Worm (Caenorhabditis elegans) whole organism, early embryonic: ENCODE data around the gene Y70C5A.4.
A peak's percentile ranks its signal among the peaks of the same experiment; 100 is the strongest.

Experiments used
- B0310.2 ChIP-seq: sonication (generic microtip); optimal IDR thresholded peaks from 2 replicates; lab custom pipeline; 2016; ENCODE audit warnings: mild to moderate bottlenecking, missing genetic modification characterization, missing compliant biosample characterization
- F13C5.2 ChIP-seq: sonication (generic microtip); optimal IDR thresholded peaks from 2 replicates; lab custom pipeline; 2017; ENCODE audit warnings: mild to moderate bottlenecking, missing genetic modification characterization, inconsistent platforms, missing compliant biosample characterization
- aly-1 ChIP-seq: sonication (generic microtip); optimal IDR thresholded peaks from 2 replicates; lab custom pipeline; 2016; ENCODE audit warnings: missing genetic modification characterization, missing compliant biosample characterization
- ama-1 ChIP-seq: fragments of 150-350 bp; optimal IDR thresholded peaks from 2 replicates; lab custom pipeline; 2014
- ceh-13 ChIP-seq: fragments of 200-800 bp; sonication (Bioruptor generic); optimal IDR thresholded peaks from 2 replicates; lab custom pipeline; 2018; ENCODE audit warnings: mild to moderate bottlenecking, missing genetic modification characterization, missing compliant biosample characterization
- ceh-36 ChIP-seq: sonication (generic microtip); optimal IDR thresholded peaks from 2 replicates; lab custom pipeline; 2016; ENCODE audit warnings: missing genetic modification characterization, inconsistent platforms, missing compliant biosample characterization
- ets-7 ChIP-seq: sonication (generic microtip); optimal IDR thresholded peaks from 2 replicates; lab custom pipeline; 2016; ENCODE audit warnings: missing genotype, missing genetic modification characterization, missing compliant biosample characterization
- flt-1 ChIP-seq: fragments of 200-800 bp; sonication (Bioruptor generic); IDR thresholded peaks from 2 replicates; pipeline ENCODE4 v1.3.6; 2022; ENCODE audit warnings: missing genetic modification characterization, missing compliant biosample characterization
- hmbx-1 ChIP-seq: sonication (generic microtip); optimal IDR thresholded peaks from 2 replicates; lab custom pipeline; 2016; ENCODE audit warnings: mild to moderate bottlenecking, missing genetic modification characterization, missing compliant biosample characterization
- hmg-4 ChIP-seq: fragments of 200-800 bp; sonication (Bioruptor generic); optimal IDR thresholded peaks from 2 replicates; lab custom pipeline; 2018; ENCODE audit warnings: mild to moderate bottlenecking, missing genetic modification characterization, missing compliant biosample characterization
- hnd-1 ChIP-seq: sonication (generic microtip); optimal IDR thresholded peaks from 2 replicates; lab custom pipeline; 2016; ENCODE audit warnings: missing genetic modification characterization, missing compliant biosample characterization
- pes-1 ChIP-seq: fragments of 200-800 bp; sonication (Bioruptor generic); IDR thresholded peaks from 2 replicates; pipeline ENCODE4 v1.3.6; 2022; ENCODE audit warnings: missing genetic modification reagents, missing genetic modification characterization, missing compliant biosample characterization
- scrt-1 ChIP-seq: fragments of 200-800 bp; sonication (Bioruptor generic); IDR thresholded peaks from 2 replicates; pipeline ENCODE4 v1.3.6; 2022; ENCODE audit warnings: missing genetic modification characterization, missing compliant biosample characterization
- sea-1 ChIP-seq: fragments of 200-800 bp; sonication (Bioruptor generic); conservative IDR thresholded peaks from 2 replicates; pipeline ENCODE4 v1.3.6; 2022; ENCODE audit warnings: missing genetic modification characterization, missing compliant biosample characterization
- tbx-11 ChIP-seq: fragments of 200-800 bp; sonication (Bioruptor generic); IDR thresholded peaks from 2 replicates; pipeline ENCODE4 v1.3.6; 2022; ENCODE audit warnings: missing genetic modification characterization, missing compliant biosample characterization
- tbx-37 ChIP-seq: fragments of 200-800 bp; sonication (Bioruptor generic); conservative IDR thresholded peaks from 2 replicates; pipeline ENCODE4 v1.3.6; 2022; ENCODE audit warnings: missing genetic modification reagents, missing genetic modification characterization, missing compliant biosample characterization
- tra-4 ChIP-seq: sonication (generic microtip); optimal IDR thresholded peaks from 2 replicates; lab custom pipeline; 2017; ENCODE audit warnings: missing genetic modification characterization, missing compliant biosample characterization

The Y70C5A.4 gene

ce11 chrV:16621894-16622293, 4.3 kb downstream of the Y70C5A.4 start:
- peak; percentile 56 for TF ChIP-seq tbx-37 (GFP tag; lab: Robert Waterston, UW)
- peak; percentile 75 for TF ChIP-seq ceh-36
- no peak for TF ChIP-seq hnd-1 (tag; lab: Kevin White, UChicago)
- TF ChIP-seq aly-1 (tag; lab: Kevin White, UChicago) = peak; percentile 20
- peak; percentile 51 for TF ChIP-seq ceh-13 (GFP tag; lab: Kevin White, UChicago)
- peak; percentile 75 for TF ChIP-seq tbx-11 (GFP tag; lab: Robert Waterston, UW)
- peak; percentile 79 for TF ChIP-seq flt-1
- 0 out of 2 replicates have a peak, but pooled peaks have one; percentile 58 for TF ChIP-seq scrt-1
- TF ChIP-seq B0310.2 (tag; lab: Kevin White, UChicago) = peak; percentile 8
- no peak for TF ChIP-seq tra-4 (tag; lab: Kevin White, UChicago)
- TF ChIP-seq pes-1 (GFP tag; lab: Robert Waterston, UW) = peak; percentile 84
- TF ChIP-seq F13C5.2 = peak; percentile 35
- no peak for TF ChIP-seq hmbx-1
- TF ChIP-seq hmg-4 (GFP tag; lab: Kevin White, UChicago) = no peak
- TF ChIP-seq sea-1 (GFP tag; lab: Robert Waterston, UW) = peak; percentile 65; the same call in 1 of the 2 replicates
- no peak for TF ChIP-seq ets-7 (tag; lab: Kevin White, UChicago)
- TF ChIP-seq ama-1 (lab: Kevin White, UChicago) = no peak

- TF ChIP-seq hnd-1 (tag; lab: Kevin White, UChicago) = no peak
- no peak for TF ChIP-seq ceh-13 (GFP tag; lab: Kevin White, UChicago)
- no peak for TF ChIP-seq ama-1 (lab: Kevin White, UChicago)
Observed at ce11 chrV:16622754-16623261, 5.2 kb downstream of the Y70C5A.4 start, which contains the start of gene Y70C5A.2. Gene Y70C5A.2, minus strand, starts transcription at chrV:16623211.

ce11 chrV:16627962-16628361, 10.4 kb downstream of the Y70C5A.4 start, which contains the start of gene oac-53:
Gene oac-53, minus strand, starts transcription at chrV:16627970.
- TF ChIP-seq ama-1 (lab: Kevin White, UChicago) (no peak), B0310.2 (tag; lab: Kevin White, UChicago) (no peak), ceh-13 (GFP tag; lab: Kevin White, UChicago) (no peak), pes-1 (GFP tag; lab: Robert Waterston, UW) (no peak), hmbx-1 (no peak), tbx-37 (GFP tag; lab: Robert Waterston, UW) (no peak), aly-1 (tag; lab: Kevin White, UChicago) (no peak), hmg-4 (GFP tag; lab: Kevin White, UChicago) (no peak), flt-1 (no peak), sea-1 (GFP tag; lab: Robert Waterston, UW) (no peak), F13C5.2 (no peak), tra-4 (tag; lab: Kevin White, UChicago) (no peak)

ce11 chrV:16628991-16629390, 11.4 kb downstream of the Y70C5A.4 start, which contains the start of gene W06G6.2:
Gene W06G6.2, plus strand, starts transcription at chrV:16629291.
- TF ChIP-seq flt-1 (no peak), pes-1 (GFP tag; lab: Robert Waterston, UW) (no peak), tra-4 (tag; lab: Kevin White, UChicago) (no peak), hnd-1 (tag; lab: Kevin White, UChicago) (no peak)

ce11 chrV:16629600-16629999, 12.0 kb downstream of the Y70C5A.4 start, which contains the start of gene srd-21:
Gene srd-21, plus strand, starts transcription at chrV:16629900.
- TF ChIP-seq B0310.2 (tag; lab: Kevin White, UChicago) (no peak), ceh-13 (GFP tag; lab: Kevin White, UChicago) (no peak), hnd-1 (tag; lab: Kevin White, UChicago) (no peak), ama-1 (lab: Kevin White, UChicago) (no peak), ceh-36 (no peak), tbx-37 (GFP tag; lab: Robert Waterston, UW) (no peak), hmbx-1 (no peak), F13C5.2 (no peak), flt-1 (no peak), ets-7 (tag; lab: Kevin White, UChicago) (no peak), aly-1 (tag; lab: Kevin White, UChicago) (no peak), sea-1 (GFP tag; lab: Robert Waterston, UW) (no peak), hmg-4 (GFP tag; lab: Kevin White, UChicago) (no peak), pes-1 (GFP tag; lab: Robert Waterston, UW) (no peak), scrt-1 (no peak), tbx-11 (GFP tag; lab: Robert Waterston, UW) (no peak), tra-4 (tag; lab: Kevin White, UChicago) (no peak)

ce11 chrV:16635911-16636310, 18.3 kb downstream of the Y70C5A.4 start, which contains the start of gene mltn-11:
Gene mltn-11, plus strand, starts transcription at chrV:16636186.
- no peak for TF ChIP-seq tra-4 (tag; lab: Kevin White, UChicago)
- no peak for TF ChIP-seq tbx-11 (GFP tag; lab: Robert Waterston, UW)
- TF ChIP-seq hmg-4 (GFP tag; lab: Kevin White, UChicago) = no peak
- TF ChIP-seq ceh-13 (GFP tag; lab: Kevin White, UChicago) = no peak
- TF ChIP-seq ama-1 (lab: Kevin White, UChicago) = no peak
- no peak for TF ChIP-seq ets-7 (tag; lab: Kevin White, UChicago)
- TF ChIP-seq tbx-37 (GFP tag; lab: Robert Waterston, UW) = no peak
- no peak for TF ChIP-seq aly-1 (tag; lab: Kevin White, UChicago)

- TF ChIP-seq scrt-1 (no peak), pes-1 (GFP tag; lab: Robert Waterston, UW) (no peak), F13C5.2 (no peak), ceh-36 (no peak), ama-1 (lab: Kevin White, UChicago) (no peak), B0310.2 (tag; lab: Kevin White, UChicago) (no peak), aly-1 (tag; lab: Kevin White, UChicago) (no peak), ets-7 (tag; lab: Kevin White, UChicago) (no peak), tbx-37 (GFP tag; lab: Robert Waterston, UW) (no peak), flt-1 (no peak), sea-1 (GFP tag; lab: Robert Waterston, UW) (no peak), tbx-11 (GFP tag; lab: Robert Waterston, UW) (no peak), ceh-13 (GFP tag; lab: Kevin White, UChicago) (no peak), tra-4 (tag; lab: Kevin White, UChicago) (no peak), hmbx-1 (no peak)
Observed at ce11 chrV:16638204-16638603, 20.6 kb downstream of the Y70C5A.4 start, which contains the start of gene srw-76. Gene srw-76, minus strand, starts transcription at chrV:16638304.
